Worm (Caenorhabditis elegans) whole organism, young adult: ENCODE measurements around the gene Y46G5A.18.

Source experiments
- F57C9.4 ChIP-seq: sonication (generic microtip); optimal IDR thresholded peaks from 2 replicates; lab custom pipeline; 2017; ENCODE audit warnings: mild to moderate bottlenecking, missing genetic modification characterization, missing compliant biosample characterization
- dpl-1 ChIP-seq: fragments of 150-350 bp; optimal IDR thresholded peaks from 2 replicates; lab custom pipeline; 2014; ENCODE audit warnings: missing biosample characterization, missing genetic modification reagents, missing genetic modification characterization
- nhr-90 ChIP-seq: sonication (generic microtip); optimal IDR thresholded peaks from 2 replicates; lab custom pipeline; 2016; ENCODE audit warnings: missing genotype, mild to moderate bottlenecking, missing genetic modification characterization, missing compliant biosample characterization
- tbp1 ChIP-seq: fragments of 200-800 bp; sonication (Bioruptor generic); optimal IDR thresholded peaks from 2 replicates; lab custom pipeline; 2018; ENCODE audit warnings: mild to moderate bottlenecking, missing genetic modification characterization, missing compliant biosample characterization
- unc-62 ChIP-seq: fragments of 150-350 bp; optimal IDR thresholded peaks from 2 replicates; lab custom pipeline; 2014; ENCODE audit warnings: missing biosample characterization, missing genetic modification reagents, missing genetic modification characterization

DNA sequence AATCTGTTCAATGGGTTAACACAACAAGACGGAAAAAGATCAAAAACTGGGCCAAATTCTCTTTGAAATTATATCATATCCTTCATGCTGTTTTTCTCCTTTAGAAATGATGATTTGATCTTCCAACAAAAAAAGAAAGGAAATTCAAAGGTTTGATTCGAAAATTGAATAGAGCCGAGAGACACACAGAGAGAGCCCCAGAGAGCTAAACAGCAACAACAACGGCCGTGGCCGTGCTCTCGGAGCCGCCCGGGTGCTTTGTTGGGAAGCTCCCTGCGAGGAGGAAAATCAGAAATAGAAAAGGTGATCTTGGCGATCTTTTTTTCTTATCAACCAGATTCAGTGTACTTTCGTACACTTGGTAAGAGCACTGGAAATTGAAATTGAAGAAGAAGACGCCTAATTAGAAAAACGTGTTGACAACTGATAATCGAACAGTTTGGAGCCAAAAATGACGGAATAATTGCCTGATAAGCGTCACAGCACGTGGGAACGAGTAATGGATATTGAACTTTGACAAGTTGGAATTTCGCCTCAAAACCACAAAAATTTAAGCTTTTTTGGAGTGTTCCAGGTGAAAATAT, 7.8 kb downstream of the Y46G5A.18 start:
- no peak for TF ChIP-seq dpl-1 (GFP tag; lab: Kevin White, UChicago)
- TF ChIP-seq tbp1: no peak
- no peak for TF ChIP-seq nhr-90
- no peak for TF ChIP-seq F57C9.4 (tag; lab: Kevin White, UChicago)
- peak; percentile 42 for TF ChIP-seq unc-62 (GFP tag; lab: Kevin White, UChicago)
